Worm (Caenorhabditis elegans) whole organism, L4 larva: Measurements from ENCODE around the gene degl-1.

Source experiments
- Y75B8A.6 ChIP-seq: fragments of 200-800 bp; sonication (Bioruptor generic); IDR thresholded peaks from 2 replicates; pipeline ENCODE4 v1.3.6; 2022; ENCODE audit warnings: missing genetic modification reagents, missing genetic modification characterization, missing compliant biosample characterization
- ces-1 ChIP-seq: fragments of 150-350 bp; sonication (generic microtip); optimal IDR thresholded peaks from 4 replicates; lab custom pipeline; 2014; ENCODE audit warnings: missing biosample characterization, missing genetic modification reagents, missing genetic modification characterization
- cey-2 ChIP-seq: sonication (generic microtip); optimal IDR thresholded peaks from 3 replicates; lab custom pipeline; 2017; ENCODE audit warnings: missing genetic modification characterization, mild to moderate bottlenecking, missing compliant biosample characterization, antibody characterized with exemption, borderline replicate concordance; ENCODE audit not compliant: insufficient read depth
- dmd-6 ChIP-seq: fragments of 200-800 bp; sonication (Bioruptor generic); IDR thresholded peaks from 2 replicates; pipeline ENCODE4 v1.3.6; 2022; ENCODE audit warnings: missing genetic modification reagents, missing genetic modification characterization, missing compliant biosample characterization
- lin-1 ChIP-seq: fragments of 200-800 bp; sonication (Bioruptor generic); IDR thresholded peaks from 2 replicates; pipeline ENCODE4 v1.3.6; 2022; ENCODE audit warnings: missing genetic modification reagents, missing genetic modification characterization, missing compliant biosample characterization
- lin-13 ChIP-seq: fragments of 150-350 bp; optimal IDR thresholded peaks from 2 replicates; lab custom pipeline; 2014; ENCODE audit warnings: missing biosample characterization, missing genetic modification reagents, missing genetic modification characterization
- lin-38 ChIP-seq: fragments of 200-800 bp; sonication (Bioruptor generic); IDR thresholded peaks from 2 replicates; pipeline ENCODE4 v1.3.6; 2022; ENCODE audit warnings: missing genetic modification reagents, missing genetic modification characterization, missing compliant biosample characterization
- mdl-1 ChIP-seq, 2 experiments: fragments of 150-350 bp in 1 of 2; sonication (generic microtip) in 1 of 2; optimal IDR thresholded peaks; 2 replicates each; lab custom pipeline; 2014 to 2017; ENCODE audit warnings: missing biosample characterization in 2 of 2, missing genetic modification characterization in 2 of 2
- nhr-76 ChIP-seq: fragments of 150-350 bp; optimal IDR thresholded peaks from 2 replicates; lab custom pipeline; 2014; ENCODE audit warnings: missing biosample characterization, missing genetic modification characterization
- pha-4 ChIP-seq, 2 experiments: fragments of 150-350 bp in 1 of 2; fragments of 200-800 bp in 1 of 2; sonication (Bioruptor generic) in 1 of 2; IDR thresholded peaks in 1 of 2; optimal IDR thresholded peaks in 1 of 2; 2 replicates each; pipeline versions ENCODE4 v1.3.6 to Lab custom; 2014 to 2022; ENCODE audit warnings: missing genetic modification characterization in 2 of 2, missing genetic modification reagents in 2 of 2, missing biosample characterization in 1 of 2, missing compliant biosample characterization in 1 of 2
- tra-1 ChIP-seq: fragments of 200-800 bp; sonication (Bioruptor generic); IDR thresholded peaks from 2 replicates; pipeline ENCODE4 v1.3.6; 2022; ENCODE audit warnings: missing genetic modification reagents, missing genetic modification characterization, missing compliant biosample characterization
- unc-62 ChIP-seq, 3 experiments: fragments of 150-350 bp in 1 of 3; sonication (generic microtip); optimal IDR thresholded peaks in 2 of 3; peaks in 1 of 3; 1 replicate in 1 of 3; 2 replicates in 2 of 3; lab custom pipeline; 2014 to 2017; ENCODE audit warnings: missing biosample characterization in 3 of 3, missing genetic modification characterization in 3 of 3, missing genetic modification reagents in 3 of 3, missing genotype in 1 of 3
- vab-7 ChIP-seq: fragments of 200-800 bp; sonication (Bioruptor generic); IDR thresholded peaks from 2 replicates; pipeline ENCODE4 v1.3.6; 2022; ENCODE audit warnings: missing genetic modification reagents, missing genetic modification characterization, missing compliant biosample characterization
- zfp-2 ChIP-seq: sonication (generic microtip); optimal IDR thresholded peaks from 2 replicates; lab custom pipeline; 2016; ENCODE audit warnings: mild to moderate bottlenecking, missing genetic modification characterization, missing compliant biosample characterization

ce11 chrIV:14754912-14755311 is 16.3 kb downstream of the degl-1 start, which contains the start of gene Y57G11C.499:
- TF ChIP-seq tra-1 (no peak), nhr-76 (tag; lab: Kevin White, UChicago) (no peak), unc-62 (GFP tag; optimal IDR thresholded peaks at IDR 0.05 in 1 of 2; lab: Kevin White, UChicago) (no peak), unc-62 (tag; optimal IDR thresholded peaks at IDR 0.05; lab: Kevin White, UChicago) (no peak), ces-1 (GFP tag; lab: Kevin White, UChicago) (no peak), vab-7 (GFP tag; lab: Robert Waterston, UW) (no peak), cey-2 (no peak), Y75B8A.6 (GFP tag; lab: Robert Waterston, UW) (no peak), pha-4 (GFP tag; IDR thresholded peaks at IDR 0.05; lab: Robert Waterston, UW) (no peak), pha-4 (tag; optimal IDR thresholded peaks at IDR 0.05; lab: Kevin White, UChicago) (no peak), lin-38 (GFP tag; lab: Robert Waterston, UW) (no peak), lin-13 (GFP tag; lab: Kevin White, UChicago) (no peak), lin-1 (no peak), mdl-1 (tag; optimal IDR thresholded peaks at IDR 0.05; lab: Kevin White, UChicago) (no peak), zfp-2 (tag; lab: Kevin White, UChicago) (no peak), dmd-6 (no peak)
